Worm (Caenorhabditis elegans) whole organism, L3 larva: ENCODE measurements around the gene gln-6.

ENCODE experiments used
- R02D3.7 ChIP-seq: fragments of 150-350 bp; optimal IDR thresholded peaks from 2 replicates; lab custom pipeline; 2014; ENCODE audit warnings: missing biosample characterization, missing genetic modification characterization
- ZK546.5 ChIP-seq: sonication (generic microtip); optimal IDR thresholded peaks from 2 replicates; lab custom pipeline; 2017; ENCODE audit warnings: missing biosample characterization, missing genetic modification characterization
- aly-2 ChIP-seq: fragments of 150-350 bp; optimal IDR thresholded peaks from 2 replicates; lab custom pipeline; 2014; ENCODE audit warnings: missing biosample characterization, missing genetic modification characterization
- ceh-16 ChIP-seq: sonication (generic microtip); optimal IDR thresholded peaks from 2 replicates; lab custom pipeline; 2017; ENCODE audit warnings: missing biosample characterization, missing genetic modification characterization
- ceh-28 ChIP-seq: fragments of 150-350 bp; optimal IDR thresholded peaks from 2 replicates; lab custom pipeline; 2014; ENCODE audit warnings: missing biosample characterization, missing genetic modification reagents, missing genetic modification characterization
- ceh-82 ChIP-seq: fragments of 150-350 bp; optimal IDR thresholded peaks from 2 replicates; lab custom pipeline; 2014; ENCODE audit warnings: missing biosample characterization, missing genetic modification characterization
- daf-12 ChIP-seq: fragments of 150-350 bp; optimal IDR thresholded peaks from 2 replicates; lab custom pipeline; 2014; ENCODE audit warnings: missing biosample characterization, missing genetic modification reagents, missing genetic modification characterization
- egl-27 ChIP-seq: sonication (generic microtip); optimal IDR thresholded peaks from 4 replicates; lab custom pipeline; 2017; ENCODE audit warnings: missing biosample characterization, missing genetic modification reagents, missing genetic modification characterization
- elt-1 ChIP-seq: fragments of 150-350 bp; optimal IDR thresholded peaks from 2 replicates; lab custom pipeline; 2014; ENCODE audit warnings: missing biosample characterization, missing genetic modification characterization
- elt-2 ChIP-seq: sonication (generic microtip); optimal IDR thresholded peaks from 2 replicates; lab custom pipeline; 2016; ENCODE audit warnings: missing genetic modification reagents, mild to moderate bottlenecking, missing genetic modification characterization, missing compliant biosample characterization
- elt-3 ChIP-seq, 3 experiments: fragments of 150-350 bp in 1 of 3; sonication (generic microtip) in 2 of 3; optimal IDR thresholded peaks; 2 replicates in 2 of 3; 4 replicates in 1 of 3; lab custom pipeline; 2014 to 2017; ENCODE audit warnings: missing biosample characterization in 3 of 3, missing genetic modification characterization in 3 of 3
- eor-1 ChIP-seq, 2 experiments: fragments of 150-350 bp; optimal IDR thresholded peaks; 2 replicates each; lab custom pipeline; 2014 to 2018; ENCODE audit warnings: missing biosample characterization in 2 of 2, missing genetic modification characterization in 2 of 2
- fkh-10 ChIP-seq: sonication (generic microtip); optimal IDR thresholded peaks from 2 replicates; lab custom pipeline; 2017; ENCODE audit warnings: missing biosample characterization, missing genetic modification reagents, missing genetic modification characterization
- fos-1 ChIP-seq: fragments of 150-350 bp; optimal IDR thresholded peaks from 2 replicates; lab custom pipeline; 2014; ENCODE audit warnings: missing biosample characterization, missing genetic modification characterization
- hmg-11 ChIP-seq: sonication (generic microtip); optimal IDR thresholded peaks from 2 replicates; lab custom pipeline; 2016; ENCODE audit warnings: missing genetic modification characterization, missing compliant biosample characterization
- lin-39 ChIP-seq: fragments of 150-350 bp; optimal IDR thresholded peaks from 2 replicates; lab custom pipeline; 2018; ENCODE audit warnings: missing biosample characterization, missing genetic modification reagents, missing genetic modification characterization
- lsy-12 ChIP-seq: sonication (generic microtip); optimal IDR thresholded peaks from 2 replicates; lab custom pipeline; 2016; ENCODE audit warnings: mild to moderate bottlenecking, missing genetic modification characterization, missing compliant biosample characterization
- mdl-1 ChIP-seq: fragments of 150-350 bp; optimal IDR thresholded peaks from 2 replicates; lab custom pipeline; 2014; ENCODE audit warnings: missing biosample characterization, missing genetic modification characterization
- mml-1 ChIP-seq: fragments of 150-350 bp; sonication (generic microtip); optimal IDR thresholded peaks from 3 replicates; lab custom pipeline; 2014; ENCODE audit warnings: missing biosample characterization, missing genetic modification characterization
- nhr-11 ChIP-seq: fragments of 150-350 bp; optimal IDR thresholded peaks from 2 replicates; lab custom pipeline; 2014; ENCODE audit warnings: missing biosample characterization, missing genetic modification characterization
- nhr-12 ChIP-seq: fragments of 150-350 bp; optimal IDR thresholded peaks from 2 replicates; lab custom pipeline; 2014; ENCODE audit warnings: missing biosample characterization, missing genetic modification characterization
- nhr-23 ChIP-seq: fragments of 150-350 bp; optimal IDR thresholded peaks from 2 replicates; lab custom pipeline; 2014; ENCODE audit warnings: missing biosample characterization, missing genetic modification reagents, missing genetic modification characterization
- nhr-237 ChIP-seq: fragments of 150-350 bp; optimal IDR thresholded peaks from 2 replicates; lab custom pipeline; 2014; ENCODE audit warnings: missing biosample characterization, missing genetic modification characterization
- nhr-76 ChIP-seq: fragments of 150-350 bp; sonication (generic microtip); optimal IDR thresholded peaks from 5 replicates; lab custom pipeline; 2014; ENCODE audit warnings: missing biosample characterization, missing genetic modification characterization
- nhr-77 ChIP-seq: fragments of 150-350 bp; optimal IDR thresholded peaks from 2 replicates; lab custom pipeline; 2014; ENCODE audit warnings: missing biosample characterization, missing genetic modification characterization
- pqm-1 ChIP-seq: fragments of 150-350 bp; optimal IDR thresholded peaks from 2 replicates; lab custom pipeline; 2017; ENCODE audit warnings: missing biosample characterization, missing genetic modification characterization, inconsistent platforms
- sea-2 ChIP-seq: fragments of 150-350 bp; sonication (generic microtip); optimal IDR thresholded peaks from 4 replicates; lab custom pipeline; 2014; ENCODE audit warnings: missing biosample characterization, missing genetic modification reagents, missing genetic modification characterization
- skn-1 ChIP-seq: fragments of 150-350 bp; optimal IDR thresholded peaks from 2 replicates; lab custom pipeline; 2014; ENCODE audit warnings: missing biosample characterization, missing genetic modification characterization
- snpc-4 ChIP-seq: fragments of 150-350 bp; optimal IDR thresholded peaks from 2 replicates; lab custom pipeline; 2014; ENCODE audit warnings: missing biosample characterization, missing genetic modification characterization
- tbx-2 ChIP-seq: sonication (generic microtip); optimal IDR thresholded peaks from 2 replicates; lab custom pipeline; 2016; ENCODE audit warnings: mild to moderate bottlenecking, missing genetic modification characterization, missing compliant biosample characterization
- unc-39 ChIP-seq: sonication (generic microtip); optimal IDR thresholded peaks from 4 replicates; lab custom pipeline; 2017; ENCODE audit warnings: missing biosample characterization, missing genetic modification characterization
- unc-62 ChIP-seq: fragments of 150-350 bp; sonication (generic microtip); optimal IDR thresholded peaks from 4 replicates; lab custom pipeline; 2014; ENCODE audit warnings: missing biosample characterization, missing genetic modification reagents, missing genetic modification characterization
- zag-1 ChIP-seq: fragments of 150-350 bp; optimal IDR thresholded peaks from 2 replicates; lab custom pipeline; 2014; ENCODE audit warnings: missing biosample characterization, missing genetic modification characterization
- ztf-11 ChIP-seq: fragments of 150-350 bp; optimal IDR thresholded peaks from 2 replicates; lab custom pipeline; 2014; ENCODE audit warnings: missing biosample characterization, missing genetic modification characterization
- ztf-4 ChIP-seq: fragments of 150-350 bp; optimal IDR thresholded peaks from 2 replicates; lab custom pipeline; 2014; ENCODE audit warnings: missing biosample characterization, missing genetic modification characterization

Gene gln-6

DNA sequence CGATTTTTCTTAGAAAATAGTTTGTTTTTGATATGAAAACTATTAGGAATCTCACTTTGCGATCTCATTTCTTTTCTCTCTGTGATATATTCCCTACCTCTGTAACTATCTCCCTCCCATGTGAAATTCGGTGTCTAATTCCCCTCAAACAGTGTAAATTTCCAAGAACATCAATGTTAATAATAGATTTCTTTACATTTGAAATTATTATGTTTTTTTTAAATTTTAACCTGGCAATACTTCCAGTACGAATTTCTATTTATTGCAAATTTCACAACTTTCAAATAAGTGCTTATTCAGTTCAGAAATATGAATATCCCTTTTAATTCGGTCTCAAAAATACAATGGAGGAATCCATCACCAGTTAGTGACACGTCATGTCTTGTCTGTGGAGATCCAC lies 12.3 kb downstream of the gln-6 start, which contains the start of gene nhr-100:
Gene nhr-100 (plus strand): TSS at position 301 of the 400 bp plus-strand sequence.
- TF ChIP-seq nhr-77 (tag; lab: Kevin White, UChicago) (no peak), tbx-2 (tag; lab: Kevin White, UChicago) (no peak), snpc-4 (no peak), ceh-28 (no peak), mdl-1 (no peak), ztf-11 (no peak), lsy-12 (tag; lab: Kevin White, UChicago) (no peak), elt-3 (tag; optimal IDR thresholded peaks at IDR 0.05; lab: Kevin White, UChicago) (no peak)

DNA sequence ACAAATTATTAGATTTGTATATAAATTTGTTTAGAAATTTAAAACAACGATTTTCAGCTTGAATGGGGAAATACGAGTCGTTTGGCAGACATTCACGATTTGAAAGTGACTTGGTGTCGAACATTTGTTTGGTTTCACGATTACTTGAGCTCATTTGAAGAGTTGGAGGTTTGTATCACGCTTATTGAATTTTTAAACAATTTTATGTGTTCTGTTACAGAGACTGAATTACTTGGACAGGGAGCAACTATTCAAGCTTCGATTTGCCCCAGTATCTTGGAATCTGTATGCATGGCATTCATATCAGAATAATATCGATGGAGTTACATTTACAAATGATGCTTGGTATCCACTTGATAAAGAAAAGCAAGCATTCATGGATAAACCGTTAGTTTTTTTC lies 13.5 kb downstream of the gln-6 start:
- no peak for TF ChIP-seq snpc-4
- no peak for TF ChIP-seq elt-3 (tag; optimal IDR thresholded peaks at IDR 0.05; lab: Kevin White, UChicago)
- TF ChIP-seq daf-12, result no peak
- TF ChIP-seq nhr-237, result no peak
- no peak for TF ChIP-seq nhr-76
- TF ChIP-seq eor-1 (tag; optimal IDR thresholded peaks at IDR 0.05; lab: Kevin White, UChicago), result no peak
- TF ChIP-seq skn-1 (tag; lab: Kevin White, UChicago), result no peak
- TF ChIP-seq fos-1 (tag; lab: Kevin White, UChicago), result no peak
- no peak for TF ChIP-seq ztf-11
- TF ChIP-seq lin-39 (tag; lab: Kevin White, UChicago), result no peak
- TF ChIP-seq, all 47 proteins: peak for 0

- TF ChIP-seq lsy-12 (tag; lab: Kevin White, UChicago) (no peak), ztf-11 (no peak), ceh-16 (tag; lab: Kevin White, UChicago) (no peak), nhr-11 (peak; percentile 66), sea-2 (GFP tag; lab: Kevin White, UChicago) (no peak), elt-3 (tag; optimal IDR thresholded peaks at IDR 0.05; lab: Kevin White, UChicago) (no peak)
These were observed 15.2 kb downstream of the gln-6 start for ce11 chrIV:9725468-9725985.

DNA sequence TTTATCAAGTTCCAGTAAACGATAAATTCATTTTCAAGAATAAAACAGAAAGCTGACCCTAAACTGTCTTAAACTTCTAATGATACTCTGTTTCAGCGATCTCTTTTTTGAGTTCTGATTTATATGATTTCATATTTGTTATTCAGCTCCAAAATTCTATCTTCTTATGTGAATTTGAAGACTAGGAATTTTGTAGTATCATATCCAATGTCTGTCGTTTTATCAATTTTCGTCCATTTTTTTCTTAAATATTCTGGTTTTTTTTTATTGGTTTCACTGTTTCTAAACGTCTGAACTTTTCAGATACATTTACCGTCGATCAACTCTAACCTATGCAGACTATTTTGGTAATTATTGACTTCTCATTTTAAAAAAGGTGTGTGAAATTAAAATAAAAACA lies 15.8 kb downstream of the gln-6 start, which contains the start of the genes nhr-138 and C28D4.18:
Gene nhr-138 (plus strand): TSS at position 304 of the 400 bp plus-strand sequence.
Gene C28D4.18 (plus strand): TSS at position 333 of the 400 bp plus-strand sequence.
- TF ChIP-seq snpc-4, result no peak
- no peak for TF ChIP-seq ZK546.5 (tag; lab: Kevin White, UChicago)
- TF ChIP-seq hmg-11 (tag; lab: Kevin White, UChicago), result no peak

ce11 chrIV:9723185-9723584 lies 17.5 kb downstream of the gln-6 start:
- no peak for TF ChIP-seq zag-1
- TF ChIP-seq unc-39 (tag; lab: Kevin White, UChicago), result no peak
- TF ChIP-seq daf-12, result no peak
- TF ChIP-seq fos-1 (tag; lab: Kevin White, UChicago), result no peak
- no peak for TF ChIP-seq R02D3.7
- no peak for TF ChIP-seq nhr-77 (tag; lab: Kevin White, UChicago)
- TF ChIP-seq mdl-1, result no peak
- TF ChIP-seq pqm-1 (tag; lab: Kevin White, UChicago), result no peak
- TF ChIP-seq aly-2 (tag; lab: Kevin White, UChicago), result no peak
- no peak for TF ChIP-seq ZK546.5 (tag; lab: Kevin White, UChicago)
- no peak for TF ChIP-seq unc-62 (GFP tag; lab: Kevin White, UChicago)
- TF ChIP-seq nhr-23 (tag; lab: Kevin White, UChicago), result peak; percentile 75
- no peak for TF ChIP-seq mml-1
- TF ChIP-seq elt-2, result no peak
- no peak for TF ChIP-seq ztf-4 (tag; lab: Kevin White, UChicago)
- TF ChIP-seq skn-1 (tag; lab: Kevin White, UChicago), result no peak
- TF ChIP-seq ztf-11, result no peak
- no peak for TF ChIP-seq nhr-76
- no peak for TF ChIP-seq elt-3 (tag; optimal IDR thresholded peaks at IDR 0.05; lab: Kevin White, UChicago)
- no peak for TF ChIP-seq nhr-12
- TF ChIP-seq fkh-10 (GFP tag; lab: Kevin White, UChicago), result no peak
- TF ChIP-seq elt-1 (tag; lab: Kevin White, UChicago), result peak; percentile 92
- TF ChIP-seq egl-27 (tag; lab: Kevin White, UChicago), result no peak
- TF ChIP-seq ceh-82, result no peak
- TF ChIP-seq ceh-28, result peak; percentile 26
- TF ChIP-seq, all 47 proteins: peak for 3
